Worm (Caenorhabditis elegans) whole organism, midembryonic: ENCODE results near the gene kqt-1.

Source experiments
- T22C8.4 ChIP-seq: fragments of 200-800 bp; sonication (Bioruptor generic); IDR thresholded peaks from 2 replicates; pipeline ENCODE4 v1.3.6; 2022; ENCODE audit warnings: missing genetic modification characterization, missing compliant biosample characterization
- cog-1 ChIP-seq: sonication (generic microtip); optimal IDR thresholded peaks from 2 replicates; lab custom pipeline; 2016; ENCODE audit warnings: missing genetic modification characterization, missing compliant biosample characterization
- flt-1 ChIP-seq: fragments of 200-800 bp; sonication (Bioruptor generic); IDR thresholded peaks from 2 replicates; pipeline ENCODE4 v1.3.6; 2022; ENCODE audit warnings: missing genetic modification characterization, missing compliant biosample characterization
- klf-2 ChIP-seq: fragments of 200-800 bp; sonication (Bioruptor generic); conservative IDR thresholded peaks from 2 replicates; pipeline ENCODE4 v1.3.6; 2022; ENCODE audit warnings: missing genetic modification reagents, missing genetic modification characterization, missing compliant biosample characterization
- med-1 ChIP-seq: sonication (generic microtip); optimal IDR thresholded peaks from 2 replicates; lab custom pipeline; 2017; ENCODE audit warnings: missing genetic modification characterization, mild to moderate bottlenecking, missing compliant biosample characterization, antibody characterized with exemption, missing genetic modification reagents; ENCODE audit not compliant: insufficient read depth
- ref-1 ChIP-seq: fragments of 200-800 bp; sonication (Bioruptor generic); conservative IDR thresholded peaks from 2 replicates; pipeline ENCODE4 v1.3.6; 2022; ENCODE audit warnings: missing genetic modification reagents, missing genetic modification characterization, missing compliant biosample characterization
- tab-1 ChIP-seq: fragments of 200-800 bp; sonication (Bioruptor generic); IDR thresholded peaks from 2 replicates; pipeline ENCODE4 v1.3.6; 2022; ENCODE audit warnings: missing genetic modification characterization, missing compliant biosample characterization
- ztf-23 ChIP-seq: fragments of 200-800 bp; sonication (Bioruptor generic); IDR thresholded peaks from 2 replicates; pipeline ENCODE4 v1.3.6; 2022; ENCODE audit warnings: missing genetic modification reagents, missing genetic modification characterization, missing compliant biosample characterization
- ztf-29 ChIP-seq: fragments of 200-800 bp; sonication (Bioruptor generic); IDR thresholded peaks from 2 replicates; pipeline ENCODE4 v1.3.6; 2022; ENCODE audit warnings: missing genetic modification reagents, missing genetic modification characterization, missing compliant biosample characterization

The kqt-1 gene

DNA sequence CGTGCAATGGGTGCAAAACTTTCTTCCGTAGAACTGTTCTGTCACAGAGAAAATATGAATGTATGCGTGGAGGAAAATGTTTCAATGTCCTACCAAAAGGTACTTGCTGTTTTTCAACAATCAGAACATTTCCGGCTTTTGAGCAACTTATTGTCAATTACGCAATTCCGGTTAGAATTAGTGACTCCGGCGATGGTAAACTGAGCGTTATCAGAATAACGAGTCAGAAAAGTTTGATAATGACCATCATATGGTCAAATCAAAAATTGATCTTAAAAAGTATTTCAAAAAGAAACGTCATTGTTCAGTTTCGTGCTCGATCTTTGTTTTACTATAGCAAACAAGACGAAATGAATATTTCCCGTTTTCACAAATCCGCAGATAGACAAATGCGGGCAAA lies 38.0 kb downstream of the kqt-1 start:
- TF ChIP-seq tab-1 (GFP tag; lab: Robert Waterston, UW) (no peak), ref-1 (GFP tag; lab: Robert Waterston, UW) (no peak), klf-2 (no peak), ztf-23 (no peak), ztf-29 (GFP tag; lab: Robert Waterston, UW) (no peak), T22C8.4 (no peak), flt-1 (GFP tag; lab: Robert Waterston, UW) (no peak), med-1 (GFP tag; lab: Kevin White, UChicago) (no peak), cog-1 (tag; lab: Kevin White, UChicago) (no peak)

DNA sequence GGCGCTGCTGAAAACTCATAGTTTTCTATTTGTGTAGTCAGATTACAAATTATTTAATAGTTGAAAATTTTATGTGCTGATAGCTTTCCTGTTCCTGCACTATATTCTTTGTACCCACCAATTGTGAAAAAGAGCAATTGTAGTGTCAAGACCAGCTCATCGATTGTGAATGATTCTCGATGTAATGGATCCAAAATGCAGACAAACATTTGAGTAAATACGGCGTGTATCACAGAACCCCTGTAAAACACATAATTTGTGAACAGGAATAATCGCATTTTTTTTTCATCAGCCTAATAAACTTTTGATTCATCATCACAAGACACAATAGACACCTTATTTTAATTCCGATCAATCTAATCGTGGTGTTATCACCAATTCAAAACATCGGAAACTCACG lies 43.5 kb downstream of the kqt-1 start:
- TF ChIP-seq ztf-23 (no peak), flt-1 (GFP tag; lab: Robert Waterston, UW) (no peak), cog-1 (tag; lab: Kevin White, UChicago) (no peak), T22C8.4 (no peak), ref-1 (GFP tag; lab: Robert Waterston, UW) (no peak), med-1 (GFP tag; lab: Kevin White, UChicago) (no peak), tab-1 (GFP tag; lab: Robert Waterston, UW) (no peak)

DNA sequence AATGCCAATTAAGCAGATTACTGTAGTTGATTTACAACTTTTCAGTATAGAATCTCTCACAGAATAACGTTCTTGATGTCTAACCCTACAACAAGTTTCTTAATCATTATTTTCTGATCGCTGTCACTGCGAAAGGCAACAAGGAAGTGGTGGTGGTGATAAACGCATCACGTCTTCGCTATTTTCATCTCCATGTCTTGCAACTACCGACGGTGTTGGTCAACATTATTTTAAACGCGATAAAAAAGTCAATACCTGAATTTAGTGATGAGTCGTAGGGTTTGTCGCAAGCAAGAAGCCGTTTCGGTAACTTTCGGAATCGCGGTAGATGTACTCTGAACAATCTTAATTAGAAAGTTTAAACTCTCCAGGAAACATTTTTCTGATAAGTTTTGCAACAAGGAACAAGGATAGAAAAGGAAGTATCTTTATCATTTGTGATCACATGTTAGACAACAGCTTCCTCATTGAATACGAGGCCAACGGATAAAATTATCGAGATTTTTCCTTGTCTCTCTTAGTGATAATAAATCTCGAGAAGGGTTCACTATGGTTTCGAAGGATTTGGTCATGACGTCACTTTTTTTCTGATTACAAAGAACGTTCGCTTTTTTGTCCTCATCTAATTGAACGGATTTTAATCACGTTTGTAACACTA lies 45.1 kb downstream of the kqt-1 start:
- TF ChIP-seq tab-1 (GFP tag; lab: Robert Waterston, UW) = no peak
- TF ChIP-seq ztf-23 = no peak
- no peak for TF ChIP-seq ztf-29 (GFP tag; lab: Robert Waterston, UW)
- no peak for TF ChIP-seq T22C8.4
- TF ChIP-seq ref-1 (GFP tag; lab: Robert Waterston, UW) = no peak
- no peak for TF ChIP-seq med-1 (GFP tag; lab: Kevin White, UChicago)

DNA sequence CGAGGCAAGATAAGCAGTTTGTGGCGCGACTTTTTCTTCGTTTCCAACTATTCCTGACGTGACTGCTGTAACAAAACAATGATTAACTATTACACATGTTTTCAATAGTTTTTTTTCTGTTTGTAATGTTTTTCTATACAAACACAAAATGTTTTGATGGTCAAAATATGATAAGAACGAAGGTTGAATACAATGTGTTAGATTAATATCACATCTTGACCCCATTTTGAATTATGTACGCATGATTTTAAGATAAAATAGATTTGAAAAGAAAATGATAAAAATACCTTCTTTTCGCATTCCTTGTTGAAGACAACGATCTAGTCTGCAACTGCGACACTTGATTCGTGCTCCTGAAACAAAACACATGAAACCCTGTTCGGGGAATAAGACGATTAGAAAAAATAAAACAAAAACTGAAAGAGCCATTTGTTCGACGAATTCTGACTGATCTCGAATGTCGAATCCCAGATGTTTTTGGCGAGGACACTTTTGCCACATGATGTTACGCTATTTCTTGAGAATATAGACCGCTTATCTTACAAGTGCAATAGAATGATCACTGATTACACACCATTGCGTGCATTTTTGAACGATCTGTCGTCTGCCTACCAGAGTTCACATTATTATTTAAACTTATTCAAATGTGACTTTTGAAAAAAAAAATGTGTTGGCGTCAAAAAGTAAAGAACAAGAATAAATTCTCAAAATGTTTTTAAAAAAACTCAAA lies 46.5 kb downstream of the kqt-1 start:
- TF ChIP-seq T22C8.4 = no peak
- TF ChIP-seq klf-2 = no peak
- TF ChIP-seq flt-1 (GFP tag; lab: Robert Waterston, UW) = no peak
- no peak for TF ChIP-seq tab-1 (GFP tag; lab: Robert Waterston, UW)
- no peak for TF ChIP-seq ref-1 (GFP tag; lab: Robert Waterston, UW)
- no peak for TF ChIP-seq cog-1 (tag; lab: Kevin White, UChicago)
- TF ChIP-seq ztf-23 = no peak
- no peak for TF ChIP-seq ztf-29 (GFP tag; lab: Robert Waterston, UW)
- no peak for TF ChIP-seq med-1 (GFP tag; lab: Kevin White, UChicago)

DNA sequence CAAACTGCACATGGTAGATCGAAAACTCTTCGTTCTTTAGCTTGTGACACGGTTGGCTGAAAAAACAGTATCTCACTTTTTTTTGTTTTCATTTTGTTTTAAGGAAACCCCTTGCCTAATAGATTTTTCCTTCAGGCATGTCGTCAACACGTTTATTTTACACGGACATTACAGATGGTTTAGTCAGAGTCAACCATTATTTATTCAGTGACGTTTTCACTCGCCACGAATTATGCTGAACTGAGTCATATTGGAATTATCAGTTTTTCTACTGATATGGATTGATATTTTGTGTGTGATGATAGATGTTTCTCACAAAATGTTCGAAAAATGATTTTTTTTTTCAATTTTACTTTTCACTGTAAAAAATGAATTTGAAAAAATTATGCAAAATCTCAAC lies 48.7 kb downstream of the kqt-1 start:
- no peak for TF ChIP-seq ztf-23
- no peak for TF ChIP-seq med-1 (GFP tag; lab: Kevin White, UChicago)
- no peak for TF ChIP-seq tab-1 (GFP tag; lab: Robert Waterston, UW)
- TF ChIP-seq ztf-29 (GFP tag; lab: Robert Waterston, UW) = no peak

DNA sequence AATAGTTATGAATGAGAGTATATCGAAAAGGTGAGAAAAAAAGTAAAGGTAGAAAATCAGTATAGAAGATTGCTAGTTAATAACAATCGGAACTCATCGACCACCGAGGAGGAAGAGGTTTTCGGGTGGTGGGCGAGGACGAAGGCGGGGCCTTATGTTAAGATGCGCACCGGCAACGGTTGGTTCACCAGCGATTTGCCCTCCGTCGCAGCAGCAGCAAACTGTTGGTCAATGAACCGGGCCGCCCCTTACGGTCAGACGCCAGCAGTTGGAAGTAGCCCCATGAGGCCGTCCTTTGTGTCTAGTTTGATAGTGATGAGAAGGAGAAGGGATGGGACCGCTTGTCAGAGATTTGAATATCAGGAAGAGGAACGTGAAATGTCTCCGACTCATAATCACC lies 50.1 kb downstream of the kqt-1 start, which contains the start of gene nhr-137:
TSS of gene nhr-137 (minus strand) at position 101 of the 400 bp plus-strand sequence.
- TF ChIP-seq ztf-29 (GFP tag; lab: Robert Waterston, UW) (no peak), ref-1 (GFP tag; lab: Robert Waterston, UW) (no peak), flt-1 (GFP tag; lab: Robert Waterston, UW) (no peak), T22C8.4 (no peak), ztf-23 (no peak), med-1 (GFP tag; lab: Kevin White, UChicago) (no peak), klf-2 (no peak), cog-1 (tag; lab: Kevin White, UChicago) (no peak), tab-1 (GFP tag; lab: Robert Waterston, UW) (no peak)

DNA sequence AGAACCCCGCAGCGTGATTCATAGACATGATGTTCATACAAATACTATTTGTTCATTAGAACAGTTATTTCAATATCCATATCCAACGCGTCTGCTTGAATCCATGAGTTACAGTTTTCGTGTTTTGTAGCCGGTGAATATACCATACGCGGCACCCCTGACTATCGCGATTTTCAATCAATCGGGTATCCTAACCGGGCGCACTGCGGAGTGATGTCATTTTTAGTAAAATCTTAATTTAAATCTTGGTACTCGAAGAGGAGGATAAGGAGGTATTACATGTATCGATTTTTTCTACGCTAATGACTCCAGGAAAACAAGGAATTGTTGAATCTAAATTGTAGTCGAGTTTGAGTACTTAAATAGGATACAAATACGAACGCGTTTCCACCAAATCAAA lies 50.6 kb downstream of the kqt-1 start:
- TF ChIP-seq ztf-23 = no peak
- TF ChIP-seq ztf-29 (GFP tag; lab: Robert Waterston, UW) = no peak
- TF ChIP-seq tab-1 (GFP tag; lab: Robert Waterston, UW) = no peak
- TF ChIP-seq ref-1 (GFP tag; lab: Robert Waterston, UW) = no peak
- no peak for TF ChIP-seq cog-1 (tag; lab: Kevin White, UChicago)
- TF ChIP-seq klf-2 = no peak
- no peak for TF ChIP-seq T22C8.4
- no peak for TF ChIP-seq med-1 (GFP tag; lab: Kevin White, UChicago)
- TF ChIP-seq flt-1 (GFP tag; lab: Robert Waterston, UW) = no peak

DNA sequence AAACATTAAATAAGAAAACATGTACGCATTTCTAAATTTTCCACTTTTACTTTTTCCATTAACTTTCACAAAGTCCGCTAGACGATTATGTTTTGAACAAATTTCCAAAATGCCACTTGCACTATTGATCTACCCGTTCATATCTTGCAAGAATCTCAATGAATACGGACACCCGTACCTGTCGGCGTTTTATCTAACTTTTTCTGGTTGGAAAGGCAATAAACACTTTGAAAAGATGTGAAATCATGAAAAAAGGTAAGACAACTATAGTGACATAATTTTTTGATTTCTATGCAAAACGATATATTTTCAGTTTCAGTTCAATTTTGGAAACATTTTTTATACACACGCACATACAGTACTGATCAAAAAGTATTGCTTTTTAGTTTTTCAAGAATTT lies 52.9 kb downstream of the kqt-1 start:
- TF ChIP-seq med-1 (GFP tag; lab: Kevin White, UChicago) (no peak), tab-1 (GFP tag; lab: Robert Waterston, UW) (no peak), flt-1 (GFP tag; lab: Robert Waterston, UW) (no peak), ztf-29 (GFP tag; lab: Robert Waterston, UW) (no peak), T22C8.4 (no peak), cog-1 (tag; lab: Kevin White, UChicago) (no peak), klf-2 (no peak), ztf-23 (no peak), ref-1 (GFP tag; lab: Robert Waterston, UW) (no peak)

DNA sequence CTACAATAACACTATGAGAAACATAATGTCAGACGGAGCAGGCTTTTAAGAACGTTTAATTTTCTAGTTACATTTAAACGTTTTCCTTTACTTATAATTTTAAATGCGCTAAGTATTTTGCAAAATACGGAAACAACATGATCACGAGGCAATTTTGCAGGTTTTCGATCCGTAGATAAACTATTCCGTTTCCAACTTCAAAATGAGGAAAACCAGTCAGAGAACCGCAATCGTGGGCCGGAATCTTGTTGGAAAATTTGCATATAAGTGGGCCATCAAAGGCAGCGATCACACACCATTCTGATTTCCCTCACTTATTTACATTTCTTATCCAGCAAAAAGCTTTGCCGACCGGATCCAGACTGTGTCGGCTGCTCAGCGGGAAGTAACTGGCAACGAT lies 53.7 kb downstream of the kqt-1 start, which contains the start of gene col-172:
TSS of gene col-172 (plus strand) at position 301 of the 400 bp plus-strand sequence.
- TF ChIP-seq cog-1 (tag; lab: Kevin White, UChicago) = no peak
- no peak for TF ChIP-seq ref-1 (GFP tag; lab: Robert Waterston, UW)
- no peak for TF ChIP-seq ztf-29 (GFP tag; lab: Robert Waterston, UW)
- no peak for TF ChIP-seq med-1 (GFP tag; lab: Kevin White, UChicago)
- no peak for TF ChIP-seq flt-1 (GFP tag; lab: Robert Waterston, UW)
- TF ChIP-seq tab-1 (GFP tag; lab: Robert Waterston, UW) = no peak
